Fruit fly (Drosophila melanogaster) Kc167 (cell line): Measurements from ENCODE around the gene CG7126.

Experiments used
- Myc ChIP-seq: fragments of >200 bp; optimal IDR thresholded peaks from 2 replicates; lab custom pipeline; 2017; ENCODE audit warnings: missing external identifiers
- Sin3A ChIP-seq: fragments of >200 bp; optimal IDR thresholded peaks from 2 replicates; lab custom pipeline; 2018; ENCODE audit warnings: missing external identifiers
- h ChIP-seq: fragments of >200 bp; optimal IDR thresholded peaks from 3 replicates; lab custom pipeline; 2018; ENCODE audit warnings: missing external identifiers
- insv ChIP-seq: fragments of >200 bp; optimal IDR thresholded peaks from 3 replicates; lab custom pipeline; 2018; ENCODE audit warnings: missing external identifiers
- psq ChIP-seq: fragments of >200 bp; optimal IDR thresholded peaks from 2 replicates; lab custom pipeline; 2017; ENCODE audit warnings: missing external identifiers
- ttk ChIP-seq: sonication (Bioruptor generic); optimal IDR thresholded peaks from 2 replicates; lab custom pipeline; 2017; ENCODE audit warnings: missing external identifiers

Gene CG7126

dm6 chr3R:18298298-18298899 lies 4.2 kb downstream of the CG7126 start:
- no peak for TF ChIP-seq ttk

dm6 chr3R:18297444-18298297 lies 5.0 kb downstream of the CG7126 start:
- TF ChIP-seq insv (lab: Kevin White, UChicago) = no peak
- no peak for TF ChIP-seq Sin3A (lab: Kevin White, UChicago)
- TF ChIP-seq Myc (lab: Kevin White, UChicago) = no peak

- TF ChIP-seq h (lab: Kevin White, UChicago) = no peak
- no peak for TF ChIP-seq Sin3A (lab: Kevin White, UChicago)
- TF ChIP-seq psq = no peak
- TF ChIP-seq Myc (lab: Kevin White, UChicago) = no peak
- no peak for TF ChIP-seq insv (lab: Kevin White, UChicago)
- no peak for TF ChIP-seq ttk
Observed at dm6 chr3R:18296737-18297136, 5.9 kb downstream of the CG7126 start.

dm6 chr3R:18296084-18296483 lies 6.6 kb downstream of the CG7126 start:
- TF ChIP-seq h (lab: Kevin White, UChicago) = no peak
- TF ChIP-seq Sin3A (lab: Kevin White, UChicago) = no peak

- TF ChIP-seq insv (lab: Kevin White, UChicago) = no peak
- no peak for TF ChIP-seq ttk
- TF ChIP-seq psq = no peak
- no peak for TF ChIP-seq Myc (lab: Kevin White, UChicago)
- TF ChIP-seq h (lab: Kevin White, UChicago) = no peak
- no peak for TF ChIP-seq Sin3A (lab: Kevin White, UChicago)
Observed at dm6 chr3R:18295262-18295944, 7.2 kb downstream of the CG7126 start.

- no peak for TF ChIP-seq Myc (lab: Kevin White, UChicago)
- TF ChIP-seq ttk = no peak
- TF ChIP-seq psq = no peak
- TF ChIP-seq Sin3A (lab: Kevin White, UChicago) = no peak
- no peak for TF ChIP-seq insv (lab: Kevin White, UChicago)
- no peak for TF ChIP-seq h (lab: Kevin White, UChicago)
Observed at dm6 chr3R:18294488-18294887, 8.2 kb downstream of the CG7126 start.

DNA sequence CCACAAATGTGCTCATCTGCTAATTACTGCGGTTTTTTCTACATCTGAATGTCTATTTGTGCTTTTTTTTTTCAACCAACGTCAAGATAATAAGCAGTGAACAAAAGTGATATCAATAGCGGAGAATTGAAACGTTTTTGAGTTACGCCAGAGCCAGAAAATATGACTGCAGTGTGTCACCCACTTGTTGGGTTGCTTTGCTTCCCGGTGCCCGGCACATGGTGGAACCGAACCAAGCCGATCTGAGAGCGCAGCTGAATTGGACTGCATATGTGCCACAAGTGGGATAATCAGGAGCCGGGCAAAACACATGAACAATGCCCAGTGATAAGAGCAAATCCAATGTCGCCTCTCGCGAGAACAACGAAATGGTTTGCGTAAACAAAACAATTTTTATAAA lies 10.3 kb downstream of the CG7126 start:
- TF ChIP-seq Myc (lab: Kevin White, UChicago) (no peak), psq (no peak), Sin3A (lab: Kevin White, UChicago) (no peak), ttk (no peak), insv (lab: Kevin White, UChicago) (no peak), h (lab: Kevin White, UChicago) (no peak)

DNA sequence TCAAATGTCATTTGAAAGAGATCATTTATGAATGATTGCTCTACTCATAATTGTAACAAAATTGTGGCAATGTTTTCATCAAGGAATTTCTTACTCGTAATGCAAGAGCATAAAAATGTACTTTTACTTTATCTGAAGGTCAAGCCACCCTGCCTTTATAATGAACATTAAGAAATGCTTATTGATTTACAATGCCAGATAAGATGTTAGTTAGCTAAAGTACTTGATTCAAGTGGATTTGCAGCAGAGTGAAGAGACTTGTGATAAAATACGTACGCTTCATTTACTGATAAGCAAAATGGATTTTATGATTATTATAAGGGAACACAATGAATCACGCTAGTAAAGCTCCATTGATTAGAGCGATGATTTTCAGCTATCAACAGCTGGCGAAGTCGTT lies 10.8 kb downstream of the CG7126 start:
- TF ChIP-seq ttk = no peak
- TF ChIP-seq h (lab: Kevin White, UChicago) = no peak
- TF ChIP-seq insv (lab: Kevin White, UChicago) = no peak
- TF ChIP-seq psq = no peak
- no peak for TF ChIP-seq Myc (lab: Kevin White, UChicago)
- no peak for TF ChIP-seq Sin3A (lab: Kevin White, UChicago)

DNA sequence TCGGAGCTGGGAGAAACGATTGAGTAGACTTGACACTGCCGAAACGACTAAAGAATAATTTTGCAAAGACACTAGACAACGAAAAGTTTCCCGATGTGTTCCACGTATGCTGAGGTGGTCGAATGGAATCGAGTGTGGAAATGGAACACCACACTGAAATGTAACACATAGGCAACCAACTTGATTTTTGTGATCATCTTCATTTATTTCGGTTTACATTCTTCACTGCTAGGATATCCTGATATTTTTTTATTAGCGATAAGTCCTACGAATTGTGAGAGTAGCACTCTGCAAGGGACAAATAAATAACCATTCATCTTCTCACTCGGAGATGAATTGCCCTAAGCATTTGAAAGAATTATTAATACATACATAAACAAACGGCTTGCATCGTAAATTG lies 14.0 kb downstream of the CG7126 start, which contains the start of gene CG7131:
CG7131 (minus strand) TSS at position 101 of the 400 bp plus-strand sequence.
- no peak for TF ChIP-seq insv (lab: Kevin White, UChicago)
- TF ChIP-seq h (lab: Kevin White, UChicago) = no peak
- TF ChIP-seq psq = no peak
- TF ChIP-seq Sin3A (lab: Kevin White, UChicago) = no peak
- TF ChIP-seq ttk = no peak
- TF ChIP-seq Myc (lab: Kevin White, UChicago) = no peak

dm6 chr3R:18283441-18283840 lies 19.2 kb downstream of the CG7126 start, which contains the start of the genes CG14312 and CG8064:
CG14312 (minus strand) TSS chr3R:18283528.
CG8064 (plus strand) TSS chr3R:18283660.
- TF ChIP-seq h (lab: Kevin White, UChicago) (no peak), psq (no peak), ttk (no peak), Sin3A (lab: Kevin White, UChicago) (no peak), insv (lab: Kevin White, UChicago) (no peak), Myc (lab: Kevin White, UChicago) (no peak)

DNA sequence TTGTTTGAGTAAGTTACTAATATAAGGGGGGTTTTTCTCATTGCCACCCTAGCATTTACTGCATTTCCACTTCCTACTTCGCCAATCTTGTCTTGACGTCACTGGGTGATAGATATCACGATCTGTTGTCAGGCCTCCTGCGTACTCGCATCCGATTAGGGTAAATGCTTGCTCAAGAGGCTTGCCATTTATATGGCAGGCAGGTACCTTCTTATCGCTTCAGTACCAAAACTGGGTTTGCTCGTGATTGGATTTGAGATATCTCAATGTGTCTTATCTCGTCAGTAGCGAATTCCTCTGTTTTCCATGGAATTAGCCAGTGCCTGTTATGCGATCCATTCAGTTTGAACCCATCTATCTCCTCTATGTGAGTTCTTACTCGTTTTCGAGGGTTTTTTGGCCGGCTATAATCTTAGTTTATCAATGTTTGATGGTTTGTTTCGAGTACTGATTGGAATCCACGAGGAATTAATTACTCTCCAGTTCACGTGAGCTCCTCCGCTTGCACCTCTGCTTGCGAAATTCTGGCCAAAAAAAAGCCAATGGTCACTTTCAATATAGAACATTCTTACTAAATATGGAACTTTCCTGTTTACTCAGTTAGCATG lies 21.7 kb downstream of the CG7126 start:
- TF ChIP-seq Sin3A (lab: Kevin White, UChicago) (no peak), Myc (lab: Kevin White, UChicago) (no peak), insv (lab: Kevin White, UChicago) (no peak), h (lab: Kevin White, UChicago) (no peak), psq (no peak), ttk (no peak)

- TF ChIP-seq psq (no peak), Myc (lab: Kevin White, UChicago) (no peak), insv (lab: Kevin White, UChicago) (no peak), Sin3A (lab: Kevin White, UChicago) (no peak), ttk (no peak), h (lab: Kevin White, UChicago) (no peak)
Observed at dm6 chr3R:18280133-18280532, 22.5 kb downstream of the CG7126 start.
